Fruit fly (Drosophila melanogaster) S2 (cell line): ENCODE results near the gene Pex3.

Experiments
- CG8478 ChIP-seq: fragments of >200 bp; optimal IDR thresholded peaks from 2 replicates; lab custom pipeline; 2018
- CTCF ChIP-seq, 2 experiments: fragments of >200 bp; optimal IDR thresholded peaks; 2 replicates each; lab custom pipeline; 2018

dm6 chr3L:15189707-15190106 lies 45.6 kb downstream of the Pex3 start:
- no peak for TF ChIP-seq CG8478 (lab: Kevin White, UChicago)
- no peak for TF ChIP-seq CTCF (optimal IDR thresholded peaks at IDR 0.05; lab: Kevin White, UChicago)
